Worm (Caenorhabditis elegans) whole organism, L3 larva: Measurements from ENCODE around the gene C55B6.1.

Experiments used
- ceh-16 ChIP-seq: sonication (generic microtip); optimal IDR thresholded peaks from 2 replicates; lab custom pipeline; 2017; ENCODE audit warnings: missing biosample characterization, missing genetic modification characterization
- nhr-237 ChIP-seq: fragments of 150-350 bp; optimal IDR thresholded peaks from 2 replicates; lab custom pipeline; 2014; ENCODE audit warnings: missing biosample characterization, missing genetic modification characterization
- nhr-28 ChIP-seq: fragments of 150-350 bp; optimal IDR thresholded peaks from 2 replicates; lab custom pipeline; 2014; ENCODE audit warnings: missing biosample characterization, missing genetic modification characterization
- pqm-1 ChIP-seq: fragments of 150-350 bp; optimal IDR thresholded peaks from 2 replicates; lab custom pipeline; 2017; ENCODE audit warnings: missing biosample characterization, missing genetic modification characterization, inconsistent platforms
- snpc-4 ChIP-seq: fragments of 150-350 bp; optimal IDR thresholded peaks from 2 replicates; lab custom pipeline; 2014; ENCODE audit warnings: missing biosample characterization, missing genetic modification characterization
- unc-39 ChIP-seq: sonication (generic microtip); optimal IDR thresholded peaks from 4 replicates; lab custom pipeline; 2017; ENCODE audit warnings: missing biosample characterization, missing genetic modification characterization
- unc-62 ChIP-seq: fragments of 150-350 bp; sonication (generic microtip); optimal IDR thresholded peaks from 4 replicates; lab custom pipeline; 2014; ENCODE audit warnings: missing biosample characterization, missing genetic modification reagents, missing genetic modification characterization

DNA sequence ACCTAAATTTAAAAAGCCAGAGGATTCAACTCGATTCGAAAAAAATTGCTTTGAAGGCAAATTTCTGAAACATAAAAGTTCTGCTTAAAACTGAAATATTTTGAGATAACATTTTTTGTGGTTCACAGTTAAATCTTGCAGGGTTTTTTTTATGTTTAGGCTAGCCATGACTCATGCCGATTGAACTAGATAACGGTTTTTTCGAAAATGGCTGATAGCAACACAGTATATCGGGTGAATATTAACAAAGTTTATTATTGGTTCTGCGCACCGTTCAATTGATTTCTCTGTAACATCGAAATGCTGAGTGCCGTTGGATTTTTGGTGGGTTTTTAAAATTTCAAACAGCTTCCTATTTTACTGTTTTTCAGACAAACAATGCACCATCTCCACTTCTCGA, 22.8 kb upstream of the C55B6.1 start, which contains the start of gene F43E12.1:
- no peak for TF ChIP-seq pqm-1 (tag; lab: Kevin White, UChicago)
- no peak for TF ChIP-seq snpc-4 (tag; lab: Kevin White, UChicago)
- no peak for TF ChIP-seq unc-62 (GFP tag; lab: Kevin White, UChicago)
- TF ChIP-seq ceh-16, result no peak
- no peak for TF ChIP-seq nhr-237
- no peak for TF ChIP-seq unc-39 (tag; lab: Kevin White, UChicago)
- no peak for TF ChIP-seq nhr-28
